Worm (Caenorhabditis elegans): Measurements from ENCODE around the gene C24H11.2.

ce11 chrIII:11807418-11807817 is 15.3 kb upstream of the C24H11.2 start, which contains the start of gene C18D11.10:
- no peak for TF ChIP-seq lin-35 (GFP tag; optimal IDR thresholded peaks at IDR 0.05)
- TF ChIP-seq pha-4 (tag; optimal IDR thresholded peaks at IDR 0.05): no peak
- no peak for TF ChIP-seq egl-18 (GFP tag; IDR thresholded peaks at IDR 0.05)
- no peak for TF ChIP-seq hlh-26 (GFP tag; conservative IDR thresholded peaks at IDR 0.05)
- TF ChIP-seq ama-1 (optimal IDR thresholded peaks at IDR 0.05): no peak
- no peak for TF ChIP-seq ama-1 (GFP tag; optimal IDR thresholded peaks at IDR 0.05)
- TF ChIP-seq unc-62 (GFP tag; optimal IDR thresholded peaks at IDR 0.05): no peak
- TF ChIP-seq dpl-1 (GFP tag; optimal IDR thresholded peaks at IDR 0.05): no peak
